Worm (Caenorhabditis elegans): ENCODE measurements around the gene trxr-2.

Gene trxr-2

ce11 chrIII:8917879-8918381, 4.4 kb downstream of the trxr-2 start, which contains the start of gene cdc-25.3:
Gene cdc-25.3, minus strand, starts transcription at chrIII:8917929.
- TF ChIP-seq nhr-237 (tag; optimal IDR thresholded peaks at IDR 0.05) (no peak), egl-5 (tag; optimal IDR thresholded peaks at IDR 0.05) (no peak)

ce11 chrIII:8919784-8920183, 6.2 kb downstream of the trxr-2 start, which contains the start of gene ZK637.15:
Gene ZK637.15, plus strand, starts transcription at chrIII:8920084.
- no peak for TF ChIP-seq nfya-1 (tag; optimal IDR thresholded peaks at IDR 0.05; ENCODE audit: insufficient read depth)
- no peak for TF ChIP-seq unc-62 (GFP tag; optimal IDR thresholded peaks at IDR 0.05)
- no peak for TF ChIP-seq egl-5 (tag; optimal IDR thresholded peaks at IDR 0.05)
- no peak for TF ChIP-seq skn-1 (tag; optimal IDR thresholded peaks at IDR 0.05)
- no peak for TF ChIP-seq aly-2 (tag; optimal IDR thresholded peaks at IDR 0.05)
- TF ChIP-seq sea-2 (GFP tag; optimal IDR thresholded peaks at IDR 0.05) = no peak

- TF ChIP-seq ama-1 (optimal IDR thresholded peaks at IDR 0.05) = peak; percentile 87
- TF ChIP-seq elt-1 (tag; optimal IDR thresholded peaks at IDR 0.05) = no peak
Measured at ce11 chrIII:8922061-8922460, 8.5 kb downstream of the trxr-2 start.

- no peak for TF ChIP-seq fkh-10 (GFP tag; optimal IDR thresholded peaks at IDR 0.05)
- peak; percentile 15 for TF ChIP-seq nhr-23 (tag; optimal IDR thresholded peaks at IDR 0.05)
- no peak for TF ChIP-seq mml-1 (tag; optimal IDR thresholded peaks at IDR 0.05)
Measured at ce11 chrIII:8923240-8923734, 9.7 kb downstream of the trxr-2 start, which contains the start of gene glb-1. Gene glb-1, minus strand, starts transcription at chrIII:8923290.

ce11 chrIII:8923937-8924336, 10.4 kb downstream of the trxr-2 start, which contains the start of gene ZK637.12:
Gene ZK637.12, plus strand, starts transcription at chrIII:8924237.
- no peak for TF ChIP-seq egl-27 (tag; optimal IDR thresholded peaks at IDR 0.05)

ce11 chrIII:8925539-8925938, 12.0 kb downstream of the trxr-2 start:
- no peak for TF ChIP-seq mml-1 (tag; optimal IDR thresholded peaks at IDR 0.05)
- TF ChIP-seq nhr-76 (tag; optimal IDR thresholded peaks at IDR 0.05) = no peak
- TF ChIP-seq ceh-28 (tag; optimal IDR thresholded peaks at IDR 0.05) = no peak
- TF ChIP-seq nhr-11 (tag; optimal IDR thresholded peaks at IDR 0.05) = no peak
- no peak for TF ChIP-seq nhr-77 (tag; optimal IDR thresholded peaks at IDR 0.05)
- TF ChIP-seq aly-2 (tag; optimal IDR thresholded peaks at IDR 0.05) = no peak
- TF ChIP-seq nhr-237 (tag; optimal IDR thresholded peaks at IDR 0.05) = no peak
- TF ChIP-seq fkh-2 (tag; optimal IDR thresholded peaks at IDR 0.05) = no peak
- no peak for TF ChIP-seq ceh-82 (tag; optimal IDR thresholded peaks at IDR 0.05)
- no peak for TF ChIP-seq nhr-28 (tag; optimal IDR thresholded peaks at IDR 0.05)
- TF ChIP-seq nfya-1 (tag; optimal IDR thresholded peaks at IDR 0.05; ENCODE audit: insufficient read depth) = no peak
- TF ChIP-seq sea-2 (GFP tag; optimal IDR thresholded peaks at IDR 0.05) = no peak
- no peak for TF ChIP-seq ztf-4 (tag; optimal IDR thresholded peaks at IDR 0.05)
- TF ChIP-seq nhr-43 (tag; optimal IDR thresholded peaks at IDR 0.05; ENCODE audit: poor library complexity, severe bottlenecking) = no peak
- TF ChIP-seq jun-1 (tag; optimal IDR thresholded peaks at IDR 0.05) = no peak
- TF ChIP-seq hmg-11 (tag; optimal IDR thresholded peaks at IDR 0.05) = no peak
- no peak for TF ChIP-seq tbx-2 (tag; optimal IDR thresholded peaks at IDR 0.05)
- TF ChIP-seq elt-3 (tag; optimal IDR thresholded peaks at IDR 0.05) = no peak

ce11 chrIII:8926512-8926911, 12.9 kb downstream of the trxr-2 start:
- TF ChIP-seq elt-1 (tag; optimal IDR thresholded peaks at IDR 0.05) (no peak), mdl-1 (tag; optimal IDR thresholded peaks at IDR 0.05) (peak; percentile 7), ceh-82 (tag; optimal IDR thresholded peaks at IDR 0.05) (no peak), nfya-1 (tag; optimal IDR thresholded peaks at IDR 0.05; ENCODE audit: insufficient read depth) (peak; percentile 28), daf-12 (tag; optimal IDR thresholded peaks at IDR 0.05) (no peak)

- TF ChIP-seq ama-1 (optimal IDR thresholded peaks at IDR 0.05) = no peak
- TF ChIP-seq ceh-16 (tag; optimal IDR thresholded peaks at IDR 0.05) = no peak
- TF ChIP-seq elt-1 (tag; optimal IDR thresholded peaks at IDR 0.05) = no peak
- TF ChIP-seq snpc-4 (tag; optimal IDR thresholded peaks at IDR 0.05) = no peak
- TF ChIP-seq ZK546.5 (tag; optimal IDR thresholded peaks at IDR 0.05) = no peak
- no peak for TF ChIP-seq ceh-28 (tag; optimal IDR thresholded peaks at IDR 0.05)
- no peak for TF ChIP-seq pqm-1 (tag; optimal IDR thresholded peaks at IDR 0.05)
- no peak for TF ChIP-seq daf-12 (tag; optimal IDR thresholded peaks at IDR 0.05)
- TF ChIP-seq nhr-43 (tag; optimal IDR thresholded peaks at IDR 0.05; ENCODE audit: poor library complexity, severe bottlenecking) = no peak
- no peak for TF ChIP-seq fkh-2 (tag; optimal IDR thresholded peaks at IDR 0.05)
Measured at ce11 chrIII:8929723-8930122, 16.2 kb downstream of the trxr-2 start, which contains the start of gene arrd-15. Gene arrd-15, plus strand, starts transcription at chrIII:8930023.
